Worm (Caenorhabditis elegans) whole organism, L4 larva: ENCODE measurements around the gene cra-1.

Source experiments
- madf-9 ChIP-seq: fragments of 200-800 bp; sonication (Bioruptor generic); conservative IDR thresholded peaks from 2 replicates; pipeline ENCODE4 v1.3.6; 2022; ENCODE audit warnings: missing genetic modification reagents, missing genetic modification characterization, missing compliant biosample characterization
- unc-62 ChIP-seq, 3 experiments: fragments of 150-350 bp in 1 of 3; sonication (generic microtip); optimal IDR thresholded peaks in 2 of 3; peaks in 1 of 3; 1 replicate in 1 of 3; 2 replicates in 2 of 3; lab custom pipeline; 2014 to 2017; ENCODE audit warnings: missing biosample characterization in 3 of 3, missing genetic modification characterization in 3 of 3, missing genetic modification reagents in 3 of 3, missing genotype in 1 of 3

- no peak for TF ChIP-seq unc-62 (GFP tag; optimal IDR thresholded peaks at IDR 0.05 in 1 of 2; lab: Kevin White, UChicago)
- TF ChIP-seq unc-62 (tag; optimal IDR thresholded peaks at IDR 0.05; lab: Kevin White, UChicago), result no peak
- no peak for TF ChIP-seq madf-9 (GFP tag; lab: Robert Waterston, UW)
These were observed 12.6 kb downstream of the cra-1 start, which contains the start of gene zak-1 for ce11 chrIII:6856709-6857108.
